Worm (Caenorhabditis elegans): ENCODE results near the gene gas-1.

The gas-1 gene

DNA sequence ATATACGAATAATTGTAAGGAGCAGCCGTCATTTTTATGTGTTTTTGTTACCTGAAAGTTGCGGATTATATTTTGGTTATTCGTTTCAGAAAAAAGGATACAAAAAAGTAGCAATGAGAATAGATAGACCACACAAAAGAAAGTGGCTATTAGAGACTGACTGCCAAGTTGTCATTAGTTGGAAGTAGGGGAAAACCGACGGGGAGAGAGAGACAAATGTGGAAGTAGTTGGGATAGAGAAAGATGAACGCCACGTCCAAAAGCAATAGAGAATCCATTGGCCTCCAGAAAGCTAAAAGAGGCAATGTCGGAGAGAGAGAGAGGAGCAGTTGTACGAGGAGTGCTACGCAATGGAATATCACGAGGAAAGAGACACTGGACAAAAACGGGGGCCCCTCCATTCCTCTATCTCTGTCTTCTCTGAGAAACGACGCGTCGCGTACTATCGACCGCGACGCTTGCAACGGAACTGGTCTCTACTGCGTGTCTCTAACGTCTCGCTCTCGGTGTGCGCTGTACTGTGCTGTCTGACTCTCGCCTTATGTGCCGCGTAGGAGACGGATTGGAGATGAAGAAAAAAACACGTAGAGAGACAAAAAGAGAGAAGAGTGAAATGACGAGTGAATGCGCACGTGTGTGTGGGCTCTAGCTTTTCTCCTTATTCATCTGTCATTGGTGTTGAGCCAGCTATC, 16.5 kb upstream of the gas-1 start, which contains the start of gene rab-14 (continued):
- TF ChIP-seq attf-3 (GFP tag; conservative IDR thresholded peaks at IDR 0.05) = 0 out of 2 replicates have a peak, but pooled peaks have one; percentile 30
- TF ChIP-seq tbp1 (GFP tag; optimal IDR thresholded peaks at IDR 0.05) = peak; percentile 32
- no peak for TF ChIP-seq F49E8.2 (tag; optimal IDR thresholded peaks at IDR 0.05; ENCODE audit: insufficient read depth)
- TF ChIP-seq ceh-27 (GFP tag; optimal IDR thresholded peaks at IDR 0.05) = peak; percentile 74
- TF ChIP-seq zfh-2 (GFP tag; conservative IDR thresholded peaks at IDR 0.05) = peak; percentile 93
- no peak for TF ChIP-seq cebp-2 (GFP tag; IDR thresholded peaks at IDR 0.05)
- TF ChIP-seq hmg-20 (GFP tag; IDR thresholded peaks at IDR 0.05) = peak; percentile 20; the same call in 1 of the 2 replicates

DNA sequence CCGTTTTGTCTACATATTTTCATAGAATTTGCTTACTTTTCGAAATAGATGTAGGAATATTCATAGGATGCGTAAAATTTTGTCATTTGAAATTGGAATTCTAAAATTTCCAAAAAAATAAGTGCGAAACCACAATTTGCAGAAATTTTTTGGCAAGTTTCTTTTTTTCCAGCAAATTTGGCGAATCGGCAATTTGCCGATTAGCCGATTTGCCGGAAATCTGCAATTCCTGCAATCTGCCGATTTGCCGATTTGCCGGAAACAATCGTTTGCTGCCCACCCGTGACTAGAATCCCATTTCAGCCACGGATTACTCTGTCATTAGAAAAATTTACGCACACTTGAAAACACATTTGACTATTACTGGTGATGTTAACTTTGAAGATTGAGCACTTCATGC, 14.0 kb upstream of the gas-1 start:
- TF ChIP-seq nfyb-1 (GFP tag; IDR thresholded peaks at IDR 0.05) = peak; percentile 56; the same call in 1 of the 2 replicates
- TF ChIP-seq bed-2 (GFP tag; IDR thresholded peaks at IDR 0.05) = no peak
- TF ChIP-seq ztf-3 (GFP tag; optimal IDR thresholded peaks at IDR 0.05) = no peak
- no peak for TF ChIP-seq cebp-1 (GFP tag; IDR thresholded peaks at IDR 0.05)
- TF ChIP-seq cebp-1 (tag; optimal IDR thresholded peaks at IDR 0.05) = peak; percentile 15
- TF ChIP-seq Y53G8AR.9 (GFP tag; conservative IDR thresholded peaks at IDR 0.05) = 0 out of 2 replicates have a peak, but pooled peaks have one; percentile 25
- TF ChIP-seq ekl-4 (GFP tag; IDR thresholded peaks at IDR 0.05) = 0 out of 2 replicates have a peak, but pooled peaks have one; percentile 44
- no peak for TF ChIP-seq nhr-80 (tag; optimal IDR thresholded peaks at IDR 0.05)
- TF ChIP-seq hmg-1.2 (GFP tag; IDR thresholded peaks at IDR 0.05) = 0 out of 2 replicates have a peak, but pooled peaks have one; percentile 8
- TF ChIP-seq K11D2.4 (GFP tag; IDR thresholded peaks at IDR 0.05) = no peak
- 0 out of 2 replicates have a peak, but pooled peaks have one; percentile 23 for TF ChIP-seq F39B2.1 (GFP tag; IDR thresholded peaks at IDR 0.05)

DNA sequence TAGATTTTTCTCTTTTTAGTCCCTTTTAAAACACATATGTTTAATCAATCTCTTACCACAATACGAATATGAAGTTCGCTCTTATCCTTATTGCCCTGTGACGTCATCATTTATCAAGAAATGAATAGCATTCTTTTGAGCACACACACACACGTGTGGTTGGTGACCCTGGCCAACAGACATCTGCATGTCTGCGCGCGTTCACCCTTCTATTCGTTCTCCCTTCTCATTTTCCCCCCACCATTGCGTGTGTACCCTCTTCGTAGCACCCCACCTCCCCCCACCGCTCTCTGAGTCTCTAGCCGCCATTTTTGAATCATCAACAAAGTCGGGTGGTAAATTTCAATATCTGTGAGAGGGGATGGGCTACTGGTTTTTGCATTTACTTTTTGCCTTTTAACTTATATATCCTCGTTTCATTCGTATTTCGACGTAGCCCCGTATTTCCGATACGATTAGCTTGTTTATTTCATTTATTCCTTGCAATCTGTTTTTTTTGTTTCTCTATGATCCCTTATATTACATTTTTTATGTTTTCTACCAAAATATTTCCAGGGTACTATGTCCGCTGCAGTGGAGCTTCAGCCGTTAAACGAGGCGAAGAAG, 10.4 kb upstream of the gas-1 start, which contains the start of gene ent-2:
ent-2 (plus strand) TSS at position 556 of the 606 bp plus-strand sequence.
- TF ChIP-seq F55B11.4 (tag; optimal IDR thresholded peaks at IDR 0.05; ENCODE audit: borderline replicate concordance, insufficient read depth) = no peak
- TF ChIP-seq chd-7 (tag; optimal IDR thresholded peaks at IDR 0.05) = no peak
- no peak for TF ChIP-seq Y53F4B.3 (GFP tag; IDR thresholded peaks at IDR 0.05)
- TF ChIP-seq hlh-12 (tag; optimal IDR thresholded peaks at IDR 0.05) = no peak
- TF ChIP-seq lsy-27 (tag; optimal IDR thresholded peaks at IDR 0.05; ENCODE audit: borderline replicate concordance, insufficient read depth) = no peak
- peak; percentile 24 for TF ChIP-seq K12H6.12 (tag; optimal IDR thresholded peaks at IDR 0.05)
- no peak for TF ChIP-seq pha-4 (tag; optimal IDR thresholded peaks at IDR 0.05)
- peak; percentile 45; the same call in 1 of the 2 replicates for TF ChIP-seq zfh-2 (GFP tag; conservative IDR thresholded peaks at IDR 0.05)
- 0 out of 2 replicates have a peak, but pooled peaks have one; percentile 20 for TF ChIP-seq egrh-3 (GFP tag; IDR thresholded peaks at IDR 0.05)
- no peak for TF ChIP-seq tlf-1 (GFP tag; optimal IDR thresholded peaks at IDR 0.05)
- 0 out of 2 replicates have a peak, but pooled peaks have one; percentile 31 for TF ChIP-seq K11D2.4 (GFP tag; IDR thresholded peaks at IDR 0.05)
- no peak for TF ChIP-seq F22D6.2 (tag; optimal IDR thresholded peaks at IDR 0.05)
- TF ChIP-seq Y53G8AR.9 (GFP tag; conservative IDR thresholded peaks at IDR 0.05) = no peak
- peak; percentile 28 for TF ChIP-seq atf-7 (tag; optimal IDR thresholded peaks at IDR 0.05)
- no peak for TF ChIP-seq T26A5.8 (tag; optimal IDR thresholded peaks at IDR 0.05)

DNA sequence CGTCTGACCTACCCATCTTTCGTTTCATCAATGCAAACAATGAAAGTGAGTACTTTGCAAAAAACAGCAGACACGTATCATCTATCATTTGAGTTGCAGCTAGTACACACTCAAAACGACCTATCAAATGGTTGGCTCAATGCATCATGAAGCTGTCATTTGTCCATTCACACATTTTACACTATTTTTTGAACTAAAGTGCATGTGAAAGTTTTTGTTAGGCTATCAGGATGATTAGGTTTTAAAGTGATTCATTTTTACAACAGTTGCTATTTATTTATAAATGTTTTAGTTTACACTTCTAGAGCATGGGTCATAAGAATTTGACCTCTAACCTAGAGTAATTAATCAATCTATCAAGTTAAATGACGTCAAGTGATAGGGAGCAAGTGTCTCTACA, 9.7 kb upstream of the gas-1 start:
- TF ChIP-seq let-607 (tag; optimal IDR thresholded peaks at IDR 0.05) (peak in 1 of 2 experiments; percentile 50), aptf-2 (GFP tag; conservative IDR thresholded peaks at IDR 0.05) (no peak), let-526 (GFP tag; IDR thresholded peaks at IDR 0.05) (no peak)
